Fruit fly (Drosophila melanogaster) whole organism, embryonic: ENCODE results near the gene CG16985.

Experiments used
- Ada2b ChIP-seq: fragments of 200-800 bp; sonication (Bioruptor generic); IDR thresholded peaks from 2 replicates; pipeline ENCODE4 v1.3.6; 2022; ENCODE audit warnings: missing biosample characterization, missing genetic modification characterization
- Atf3 ChIP-seq: fragments of 200-800 bp; sonication (Bioruptor generic); optimal IDR thresholded peaks from 3 replicates; lab custom pipeline; 2016; ENCODE audit warnings: missing biosample characterization, missing genetic modification characterization
- Bteb2 ChIP-seq: fragments of 200-800 bp; sonication (Bioruptor generic); optimal IDR thresholded peaks from 2 replicates; lab custom pipeline; 2016; ENCODE audit warnings: missing biosample characterization, missing genetic modification characterization
- CG10274 ChIP-seq: fragments of 200-800 bp; sonication (Bioruptor generic); optimal IDR thresholded peaks from 3 replicates; lab custom pipeline; 2017; ENCODE audit warnings: missing biosample characterization, mild to moderate bottlenecking, missing genetic modification characterization
- CG10431 ChIP-seq: fragments of 200-800 bp; sonication (Bioruptor generic); optimal IDR thresholded peaks from 3 replicates; lab custom pipeline; 2018; ENCODE audit warnings: missing biosample characterization, mild to moderate bottlenecking, missing genetic modification characterization
- CG11456 ChIP-seq: fragments of 200-800 bp; sonication (Bioruptor generic); IDR thresholded peaks from 3 replicates; pipeline ENCODE4 v1.3.6; 2022; ENCODE audit warnings: missing biosample characterization, missing genetic modification characterization
- CG12236 ChIP-seq: fragments of 200-800 bp; sonication (Bioruptor generic); optimal IDR thresholded peaks from 2 replicates; lab custom pipeline; 2016; ENCODE audit warnings: missing biosample characterization, missing genetic modification characterization
- CG12299 ChIP-seq: fragments of 200-800 bp; sonication (Bioruptor generic); optimal IDR thresholded peaks from 2 replicates; lab custom pipeline; 2018; ENCODE audit warnings: missing biosample characterization, mild to moderate bottlenecking, missing genetic modification characterization
- CG13296 ChIP-seq: fragments of 200-800 bp; sonication (Bioruptor generic); optimal IDR thresholded peaks from 3 replicates; lab custom pipeline; 2018; ENCODE audit warnings: missing biosample characterization, mild to moderate bottlenecking, missing genetic modification characterization
- CG14667 ChIP-seq: fragments of 200-800 bp; sonication (Bioruptor generic); IDR thresholded peaks from 2 replicates; pipeline ENCODE4 v1.3.6; 2022; ENCODE audit warnings: missing biosample characterization, missing genetic modification characterization
- CG15011 ChIP-seq: fragments of 200-800 bp; sonication (Bioruptor generic); optimal IDR thresholded peaks from 3 replicates; lab custom pipeline; 2018; ENCODE audit warnings: missing biosample characterization, mild to moderate bottlenecking, missing genetic modification characterization
- CG17361 ChIP-seq: fragments of 200-800 bp; sonication (Bioruptor generic); IDR thresholded peaks from 3 replicates; pipeline ENCODE4 v1.3.6; 2022; ENCODE audit warnings: missing biosample characterization, missing genetic modification characterization
- CG18011 ChIP-seq: fragments of 200-800 bp; sonication (Bioruptor generic); optimal IDR thresholded peaks from 2 replicates; lab custom pipeline; 2017; ENCODE audit warnings: missing biosample characterization, missing genetic modification characterization, mild to moderate bottlenecking, moderate library complexity, missing genotype
- CG34224 ChIP-seq: fragments of 200-800 bp; sonication (Bioruptor generic); IDR thresholded peaks from 3 replicates; pipeline ENCODE4 v1.3.6; 2022; ENCODE audit warnings: missing biosample characterization, missing genetic modification characterization; ENCODE audit not compliant: partially characterized antibody
- CG43689 ChIP-seq: fragments of 200-800 bp; sonication (Bioruptor generic); IDR thresholded peaks from 2 replicates; pipeline ENCODE4 v1.3.6; 2022; ENCODE audit warnings: missing biosample characterization, missing genetic modification characterization
- CG4707 ChIP-seq: fragments of 200-800 bp; sonication (Bioruptor generic); optimal IDR thresholded peaks from 2 replicates; lab custom pipeline; 2018; ENCODE audit warnings: missing biosample characterization, mild to moderate bottlenecking, missing genetic modification characterization, moderate library complexity
- CG6689 ChIP-seq: fragments of 200-800 bp; sonication (Bioruptor generic); IDR thresholded peaks from 2 replicates; pipeline ENCODE4 v1.3.6; 2022; ENCODE audit warnings: missing biosample characterization, missing genetic modification characterization
- CG6765 ChIP-seq: fragments of 200-800 bp; sonication (Bioruptor generic); optimal IDR thresholded peaks from 3 replicates; lab custom pipeline; 2017; ENCODE audit warnings: missing biosample characterization, mild to moderate bottlenecking, missing genetic modification characterization
- CG7928 ChIP-seq: fragments of 200-800 bp; sonication (Bioruptor generic); optimal IDR thresholded peaks from 2 replicates; lab custom pipeline; 2017; ENCODE audit warnings: missing biosample characterization, mild to moderate bottlenecking, missing genetic modification characterization
- CHES-1-like ChIP-seq: fragments of 200-800 bp; sonication (Bioruptor generic); optimal IDR thresholded peaks from 2 replicates; lab custom pipeline; 2016; ENCODE audit warnings: missing biosample characterization, missing genetic modification characterization
- CkIIα-i1 ChIP-seq: fragments of 200-800 bp; sonication (Bioruptor generic); IDR thresholded peaks from 2 replicates; pipeline ENCODE4 v1.3.6; 2022; ENCODE audit warnings: missing biosample characterization, missing genetic modification characterization
- Hr78 ChIP-seq, 2 experiments: fragments of 200-800 bp in 1 of 2; fragments of >200 bp in 1 of 2; sonication (Bioruptor generic) in 1 of 2; optimal IDR thresholded peaks; 2 replicates each; lab custom pipeline; 2017 to 2019; ENCODE audit warnings: missing biosample characterization in 2 of 2, missing genetic modification characterization in 2 of 2, mild to moderate bottlenecking in 1 of 2, moderate library complexity in 1 of 2
- Kr ChIP-seq: fragments of 200-800 bp; sonication (Bioruptor generic); optimal IDR thresholded peaks from 2 replicates; lab custom pipeline; 2017; ENCODE audit warnings: missing biosample characterization, mild to moderate bottlenecking, missing genetic modification characterization
- Med ChIP-seq: fragments of 200-800 bp; sonication (Bioruptor generic); peaks from one replicate; lab custom pipeline; 2016; ENCODE audit warnings: missing biosample characterization, missing genetic modification characterization, mild to moderate bottlenecking, inconsistent platforms, moderate library complexity
- NK7.1 ChIP-seq: fragments of 200-800 bp; sonication (Bioruptor generic); optimal IDR thresholded peaks from 3 replicates; lab custom pipeline; 2016; ENCODE audit warnings: missing biosample characterization, missing genetic modification characterization
- Pdp1 ChIP-seq, 2 experiments: fragments of 200-800 bp; sonication (Bioruptor generic); optimal IDR thresholded peaks; 3 replicates each; lab custom pipeline; 2016; ENCODE audit warnings: missing biosample characterization in 2 of 2, missing genetic modification characterization in 2 of 2, mild to moderate bottlenecking in 1 of 2, moderate library complexity in 1 of 2
- ap ChIP-seq: fragments of 200-800 bp; sonication (Bioruptor generic); IDR thresholded peaks from 2 replicates; pipeline ENCODE4 v1.3.6; 2022; ENCODE audit warnings: missing biosample characterization, missing genetic modification characterization
- bbx ChIP-seq: fragments of 200-800 bp; sonication (Bioruptor generic); IDR thresholded peaks from 2 replicates; pipeline ENCODE4 v1.3.6; 2022; ENCODE audit warnings: missing biosample characterization, missing genetic modification characterization; ENCODE audit not compliant: partially characterized antibody
- bowl ChIP-seq: fragments of 200-800 bp; sonication (Bioruptor generic); IDR thresholded peaks from 2 replicates; pipeline ENCODE4 v1.3.6; 2022; ENCODE audit warnings: missing biosample characterization, missing genetic modification characterization
- cad ChIP-seq: fragments of >200 bp; optimal IDR thresholded peaks from 2 replicates; lab custom pipeline; 2017; ENCODE audit warnings: missing biosample characterization, missing genetic modification characterization
- cas ChIP-seq: fragments of 200-800 bp; sonication (Bioruptor generic); IDR thresholded peaks from 2 replicates; pipeline ENCODE4 v1.3.6; 2022; ENCODE audit warnings: missing biosample characterization, missing genetic modification characterization
- cato ChIP-seq: fragments of 200-800 bp; sonication (Bioruptor generic); optimal IDR thresholded peaks from 2 replicates; lab custom pipeline; 2016; ENCODE audit warnings: missing biosample characterization, missing genetic modification characterization, borderline replicate concordance
- caup ChIP-seq: fragments of 200-800 bp; sonication (Bioruptor generic); optimal IDR thresholded peaks from 3 replicates; lab custom pipeline; 2017; ENCODE audit warnings: missing biosample characterization, mild to moderate bottlenecking, missing genetic modification characterization, moderate library complexity; ENCODE audit not compliant: severe bottlenecking
- crc ChIP-seq: fragments of 200-800 bp; sonication (Bioruptor generic); optimal IDR thresholded peaks from 2 replicates; lab custom pipeline; 2016; ENCODE audit warnings: missing biosample characterization, missing genetic modification characterization
- disco-r ChIP-seq: fragments of 200-800 bp; sonication (Bioruptor generic); optimal IDR thresholded peaks from 2 replicates; lab custom pipeline; 2016; ENCODE audit warnings: missing biosample characterization, missing genetic modification characterization
- ftz-f1 ChIP-seq: fragments of 200-800 bp; sonication (Bioruptor generic); optimal IDR thresholded peaks from 2 replicates; lab custom pipeline; 2016; ENCODE audit warnings: missing biosample characterization, missing genetic modification characterization
- gce ChIP-seq: fragments of 200-800 bp; sonication (Bioruptor generic); IDR thresholded peaks from 3 replicates; pipeline ENCODE4 v1.3.6; 2022; ENCODE audit warnings: missing biosample characterization, missing genetic modification characterization
- gsb-n ChIP-seq: fragments of 200-800 bp; sonication (Bioruptor generic); optimal IDR thresholded peaks from 3 replicates; lab custom pipeline; 2018; ENCODE audit warnings: missing biosample characterization, mild to moderate bottlenecking, missing genetic modification characterization
- her ChIP-seq: fragments of 200-800 bp; sonication (Bioruptor generic); optimal IDR thresholded peaks from 2 replicates; lab custom pipeline; 2016; ENCODE audit warnings: missing biosample characterization, missing genetic modification characterization
- kah ChIP-seq: fragments of 200-800 bp; sonication (Bioruptor generic); optimal IDR thresholded peaks from 2 replicates; lab custom pipeline; 2018; ENCODE audit warnings: missing biosample characterization, mild to moderate bottlenecking, missing genetic modification characterization
- lilli ChIP-seq: fragments of 200-800 bp; sonication (Bioruptor generic); optimal IDR thresholded peaks from 3 replicates; lab custom pipeline; 2016; ENCODE audit warnings: missing biosample characterization, missing genetic modification characterization
- mirr ChIP-seq: fragments of 200-800 bp; sonication (Bioruptor generic); optimal IDR thresholded peaks from 3 replicates; lab custom pipeline; 2018; ENCODE audit warnings: missing biosample characterization, mild to moderate bottlenecking, missing genetic modification characterization
- nau ChIP-seq: fragments of 200-800 bp; sonication (Bioruptor generic); optimal IDR thresholded peaks from 3 replicates; lab custom pipeline; 2017; ENCODE audit warnings: missing biosample characterization, mild to moderate bottlenecking, missing genetic modification characterization, missing genetic modification reagents
- pita ChIP-seq: fragments of 200-800 bp; sonication (Bioruptor generic); optimal IDR thresholded peaks from 2 replicates; lab custom pipeline; 2017; ENCODE audit warnings: missing biosample characterization, mild to moderate bottlenecking, missing genetic modification characterization
- pzg ChIP-seq: fragments of 200-800 bp; sonication (Bioruptor generic); optimal IDR thresholded peaks from 3 replicates; lab custom pipeline; 2018; ENCODE audit warnings: missing biosample characterization, mild to moderate bottlenecking, missing genetic modification characterization, moderate library complexity
- sr ChIP-seq: fragments of 200-800 bp; sonication (Bioruptor generic); IDR thresholded peaks from 3 replicates; pipeline ENCODE4 v1.3.6; 2022; ENCODE audit warnings: missing biosample characterization, missing genetic modification characterization
- ssp ChIP-seq: fragments of 200-800 bp; sonication (Bioruptor generic); IDR thresholded peaks from 2 replicates; pipeline ENCODE4 v1.3.6; 2022; ENCODE audit warnings: missing biosample characterization, missing genetic modification characterization
- unc-4 ChIP-seq: fragments of 200-800 bp; sonication (Bioruptor generic); IDR thresholded peaks from 2 replicates; pipeline ENCODE4 v1.3.6; 2022; ENCODE audit warnings: missing biosample characterization, missing genetic modification characterization; ENCODE audit not compliant: partially characterized antibody
- vfl ChIP-seq: fragments of 200-800 bp; sonication (Bioruptor generic); optimal IDR thresholded peaks from 2 replicates; lab custom pipeline; 2016; ENCODE audit warnings: missing biosample characterization, missing genetic modification characterization

CG16985 gene

dm6 chr3L:2582753-2583536 lies 16.2 kb upstream of the CG16985 start (continued):
- TF ChIP-seq CHES-1-like (GFP tag; lab: Kevin White, UChicago) (peak; percentile 37), Atf3 (peak; percentile 75), cad (no peak), gsb-n (tag; lab: Kevin White, UChicago) (peak; percentile 80), CG6689 (GFP tag; lab: Robert Waterston, UW) (peak; percentile 88), CG15011 (GFP tag; lab: Kevin White, UChicago) (peak; percentile 42), CG14667 (GFP tag; lab: Robert Waterston, UW) (peak; percentile 70), unc-4 (GFP tag; lab: Robert Waterston, UW) (no peak), nau (GFP tag; lab: Kevin White, UChicago) (peak; percentile 80), bowl (GFP tag; lab: Robert Waterston, UW) (no peak), lilli (GFP tag; lab: Kevin White, UChicago) (peak; percentile 63), ssp (GFP tag; lab: Robert Waterston, UW) (peak; percentile 64; the same call in 1 of the 2 replicates), CG12299 (tag; lab: Kevin White, UChicago) (no peak), CG4707 (GFP tag; lab: Kevin White, UChicago) (peak; percentile 75), pzg (no peak), pita (GFP tag; lab: Kevin White, UChicago) (no peak), crc (GFP tag; lab: Kevin White, UChicago) (peak; percentile 52), CG11456 (peak; percentile 51; the same call in 1 of the 3 replicates), Bteb2 (GFP tag; lab: Kevin White, UChicago) (peak; percentile 30), mirr (no peak), NK7.1 (GFP tag; lab: Kevin White, UChicago) (peak; percentile 42), CG43689 (GFP tag; lab: Robert Waterston, UW) (peak; percentile 66), cas (GFP tag; lab: Robert Waterston, UW) (no peak), ap (GFP tag; lab: Robert Waterston, UW) (peak; percentile 82; the same call in 1 of the 2 replicates), CG17361 (GFP tag; lab: Robert Waterston, UW) (peak; percentile 80), CG7928 (GFP tag; lab: Kevin White, UChicago) (no peak), CG18011 (GFP tag; lab: Kevin White, UChicago) (no peak), Ada2b (GFP tag; lab: Robert Waterston, UW) (peak; percentile 82), her (peak; percentile 56), CG6765 (peak; percentile 16), CG10274 (GFP tag; lab: Kevin White, UChicago) (peak; percentile 43)

- no peak for TF ChIP-seq CG12236 (GFP tag; lab: Kevin White, UChicago)
- no peak for TF ChIP-seq disco-r (GFP tag; lab: Kevin White, UChicago)
- no peak for TF ChIP-seq CG13296
- TF ChIP-seq gce (GFP tag; lab: Robert Waterston, UW) = no peak
- no peak for TF ChIP-seq Pdp1 (GFP tag; optimal IDR thresholded peaks at IDR 0.05; lab: Kevin White, UChicago)
- TF ChIP-seq kah = no peak
- TF ChIP-seq Med = peak; percentile 27
- TF ChIP-seq sr (GFP tag; lab: Robert Waterston, UW) = peak; percentile 99
- peak in 1 of 2 experiments; percentile 74 for TF ChIP-seq Hr78 (GFP tag; optimal IDR thresholded peaks at IDR 0.05; lab: Kevin White, UChicago)
- no peak for TF ChIP-seq CG14667 (GFP tag; lab: Robert Waterston, UW)
- 0 out of 2 replicates have a peak, but pooled peaks have one; percentile 20 for TF ChIP-seq bbx (GFP tag; lab: Robert Waterston, UW)
- no peak for TF ChIP-seq cato (GFP tag; lab: Kevin White, UChicago)
- TF ChIP-seq Kr (GFP tag; lab: Kevin White, UChicago) = no peak
- TF ChIP-seq ftz-f1 (GFP tag; lab: Kevin White, UChicago) = peak; percentile 53
- TF ChIP-seq caup (GFP tag; lab: Kevin White, UChicago) = no peak
- no peak for TF ChIP-seq CkIIα-i1 (GFP tag; lab: Robert Waterston, UW)
- no peak for TF ChIP-seq CG34224 (GFP tag; lab: Robert Waterston, UW)
- no peak for TF ChIP-seq vfl (GFP tag; lab: Kevin White, UChicago)
- TF ChIP-seq CG10431 (GFP tag; lab: Kevin White, UChicago) = no peak
Measured at dm6 chr3L:2583537-2583870, 15.6 kb upstream of the CG16985 start.
